Worm (Caenorhabditis elegans) whole organism, L3 larva: Measurements from ENCODE around the gene C14B1.12.

ENCODE experiments used
- ZK546.5 ChIP-seq: sonication (generic microtip); optimal IDR thresholded peaks from 2 replicates; lab custom pipeline; 2017; ENCODE audit warnings: missing biosample characterization, missing genetic modification characterization
- aly-2 ChIP-seq: fragments of 150-350 bp; optimal IDR thresholded peaks from 2 replicates; lab custom pipeline; 2014; ENCODE audit warnings: missing biosample characterization, missing genetic modification characterization
- elt-3 ChIP-seq, 3 experiments: fragments of 150-350 bp in 1 of 3; sonication (generic microtip) in 2 of 3; optimal IDR thresholded peaks; 2 replicates in 2 of 3; 4 replicates in 1 of 3; lab custom pipeline; 2014 to 2017; ENCODE audit warnings: missing biosample characterization in 3 of 3, missing genetic modification characterization in 3 of 3
- fos-1 ChIP-seq: fragments of 150-350 bp; optimal IDR thresholded peaks from 2 replicates; lab custom pipeline; 2014; ENCODE audit warnings: missing biosample characterization, missing genetic modification characterization
- tbx-2 ChIP-seq: sonication (generic microtip); optimal IDR thresholded peaks from 2 replicates; lab custom pipeline; 2016; ENCODE audit warnings: mild to moderate bottlenecking, missing genetic modification characterization, missing compliant biosample characterization

DNA sequence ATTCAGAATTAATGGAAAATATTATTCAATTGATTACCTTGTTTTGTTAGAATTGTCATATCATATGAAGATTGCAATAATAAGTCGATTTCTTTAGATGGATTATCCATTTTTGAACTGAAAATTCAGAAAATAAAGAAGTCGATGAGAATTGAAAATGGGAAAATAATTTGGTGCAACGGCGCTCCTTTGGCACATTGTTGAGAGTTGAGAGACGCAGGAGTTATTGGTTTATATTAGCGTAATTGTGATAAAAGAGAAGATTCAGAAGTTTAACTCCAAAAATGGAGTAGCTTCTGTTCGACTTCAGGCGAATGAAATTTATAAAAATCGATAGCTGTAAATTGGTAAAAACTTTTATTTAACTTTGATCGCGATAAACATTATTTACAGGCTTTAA is 5.2 kb downstream of the C14B1.12 start, which contains the start of gene C14B1.8:
- no peak for TF ChIP-seq tbx-2
- TF ChIP-seq elt-3 (tag; optimal IDR thresholded peaks at IDR 0.05; lab: Kevin White, UChicago), result no peak
- TF ChIP-seq ZK546.5, result no peak
- TF ChIP-seq aly-2 (tag; lab: Kevin White, UChicago), result no peak
- TF ChIP-seq fos-1 (tag; lab: Kevin White, UChicago), result no peak
